Worm (Caenorhabditis elegans) whole organism, L4 larva: ENCODE results near the gene coel-1.

Experiments
- R02D3.7 ChIP-seq: fragments of 150-350 bp; sonication (generic microtip); optimal IDR thresholded peaks from 3 replicates; lab custom pipeline; 2014; ENCODE audit warnings: missing biosample characterization, missing genetic modification characterization
- ZK546.5 ChIP-seq, 2 experiments: sonication (generic microtip); optimal IDR thresholded peaks; 2 replicates each; lab custom pipeline; 2017; ENCODE audit warnings: missing biosample characterization in 2 of 2, missing genetic modification characterization in 2 of 2
- dpl-1 ChIP-seq: fragments of 150-350 bp; optimal IDR thresholded peaks from 2 replicates; lab custom pipeline; 2014; ENCODE audit warnings: missing biosample characterization, missing genetic modification reagents, missing genetic modification characterization
- fos-1 ChIP-seq: fragments of 150-350 bp; optimal IDR thresholded peaks from 2 replicates; lab custom pipeline; 2014; ENCODE audit warnings: missing biosample characterization, missing genetic modification characterization
- lin-13 ChIP-seq: fragments of 150-350 bp; optimal IDR thresholded peaks from 2 replicates; lab custom pipeline; 2014; ENCODE audit warnings: missing biosample characterization, missing genetic modification reagents, missing genetic modification characterization
- mdl-1 ChIP-seq, 2 experiments: fragments of 150-350 bp in 1 of 2; sonication (generic microtip) in 1 of 2; optimal IDR thresholded peaks; 2 replicates each; lab custom pipeline; 2014 to 2017; ENCODE audit warnings: missing biosample characterization in 2 of 2, missing genetic modification characterization in 2 of 2
- pqm-1 ChIP-seq: sonication (generic microtip); optimal IDR thresholded peaks from 2 replicates; lab custom pipeline; 2017; ENCODE audit warnings: missing biosample characterization, missing genetic modification characterization
- snpc-4 ChIP-seq: fragments of 150-350 bp; optimal IDR thresholded peaks from 2 replicates; lab custom pipeline; 2014; ENCODE audit warnings: missing biosample characterization, missing genetic modification characterization
- unc-62 ChIP-seq, 3 experiments: fragments of 150-350 bp in 1 of 3; sonication (generic microtip); optimal IDR thresholded peaks in 2 of 3; peaks in 1 of 3; 1 replicate in 1 of 3; 2 replicates in 2 of 3; lab custom pipeline; 2014 to 2017; ENCODE audit warnings: missing biosample characterization in 3 of 3, missing genetic modification characterization in 3 of 3, missing genetic modification reagents in 3 of 3, missing genotype in 1 of 3

DNA sequence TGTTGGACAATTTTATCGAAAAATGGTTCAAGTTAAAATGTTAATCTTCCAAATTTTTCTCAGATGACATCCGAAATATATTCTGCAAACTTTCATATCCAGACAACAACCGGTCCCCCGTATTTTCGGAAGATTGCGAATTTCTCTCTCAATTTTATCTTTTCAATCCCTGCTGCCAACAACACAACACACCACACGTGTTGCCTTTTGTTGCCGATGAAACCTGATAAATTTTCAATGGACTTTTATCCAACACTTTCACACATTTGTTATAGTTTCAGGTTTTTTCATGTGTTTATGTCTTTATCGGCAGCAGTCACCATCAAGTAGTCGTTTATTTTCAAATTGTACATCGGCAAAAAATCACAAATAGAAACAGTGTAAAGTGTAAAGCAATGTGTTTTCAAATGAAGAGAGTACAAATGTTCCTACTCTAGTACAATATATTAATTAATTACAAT lies 19.2 kb upstream of the coel-1 start:
- TF ChIP-seq unc-62 (GFP tag; optimal IDR thresholded peaks at IDR 0.05 in 1 of 2; lab: Kevin White, UChicago): peak in 1 of 2 experiments; percentile 91
- no peak for TF ChIP-seq unc-62 (tag; optimal IDR thresholded peaks at IDR 0.05; lab: Kevin White, UChicago)
- TF ChIP-seq fos-1 (tag; lab: Kevin White, UChicago): no peak
- no peak for TF ChIP-seq lin-13 (GFP tag; lab: Kevin White, UChicago)
- TF ChIP-seq mdl-1 (tag; optimal IDR thresholded peaks at IDR 0.05; lab: Kevin White, UChicago): peak in 1 of 2 experiments; percentile 73
- peak; percentile 19 for TF ChIP-seq pqm-1 (tag; lab: Kevin White, UChicago)
- TF ChIP-seq ZK546.5 (tag; optimal IDR thresholded peaks at IDR 0.05; lab: Kevin White, UChicago): no peak
- no peak for TF ChIP-seq snpc-4
- TF ChIP-seq dpl-1 (GFP tag; lab: Kevin White, UChicago): no peak
- no peak for TF ChIP-seq R02D3.7
